Worm (Caenorhabditis elegans): ENCODE results near the gene fkh-5.

- no peak for TF ChIP-seq dao-5 (tag; optimal IDR thresholded peaks at IDR 0.05)
- TF ChIP-seq him-1 (tag; optimal IDR thresholded peaks at IDR 0.05), result no peak
- no peak for TF ChIP-seq W03F9.2 (tag; optimal IDR thresholded peaks at IDR 0.05)
Measured at ce11 chrIII:4856109-4856508, 11.6 kb downstream of the fkh-5 start, which contains the start of gene C35D10.7.
